Worm (Caenorhabditis elegans) whole organism, L4 larva: ENCODE results near the gene thn-1.
A peak's percentile ranks its signal among the peaks of the same experiment; 100 is the strongest.

Source experiments
- D1046.2 ChIP-seq: fragments of 200-800 bp; sonication (Bioruptor generic); IDR thresholded peaks from 2 replicates; pipeline ENCODE4 v1.3.6; 2022; ENCODE audit warnings: missing genetic modification characterization, missing compliant biosample characterization
- F10B5.3 ChIP-seq: sonication (generic microtip); optimal IDR thresholded peaks from 2 replicates; lab custom pipeline; 2016; ENCODE audit warnings: mild to moderate bottlenecking, missing genetic modification characterization, missing compliant biosample characterization
- F44E2.7 ChIP-seq: fragments of 200-800 bp; sonication (Bioruptor generic); IDR thresholded peaks from 2 replicates; pipeline ENCODE4 v2.1.2; 2022; ENCODE audit warnings: missing genetic modification characterization, missing compliant biosample characterization
- T20F7.1 ChIP-seq: fragments of 200-800 bp; sonication (Bioruptor generic); optimal IDR thresholded peaks from 2 replicates; lab custom pipeline; 2018; ENCODE audit warnings: mild to moderate bottlenecking, missing genetic modification characterization, missing compliant biosample characterization
- T26A8.4 ChIP-seq: fragments of 200-800 bp; sonication (Bioruptor generic); IDR thresholded peaks from 2 replicates; pipeline ENCODE4 v1.3.6; 2022; ENCODE audit warnings: missing genetic modification characterization, missing compliant biosample characterization
- Y105C5A.15 ChIP-seq: fragments of 200-800 bp; sonication (Bioruptor generic); IDR thresholded peaks from 2 replicates; pipeline ENCODE4 v1.3.6; 2022; ENCODE audit warnings: missing genetic modification characterization, missing compliant biosample characterization
- aha-1 ChIP-seq: fragments of 150-350 bp; peaks from one replicate; lab custom pipeline; 2014; ENCODE audit warnings: missing biosample characterization, missing genetic modification characterization
- ceh-20 ChIP-seq: fragments of 200-800 bp; sonication (Bioruptor generic); IDR thresholded peaks from 2 replicates; pipeline ENCODE4 v1.3.6; 2022; ENCODE audit warnings: missing genetic modification reagents, missing genetic modification characterization, missing compliant biosample characterization
- ceh-28 ChIP-seq: fragments of 150-350 bp; optimal IDR thresholded peaks from 2 replicates; lab custom pipeline; 2014; ENCODE audit warnings: missing biosample characterization, missing genetic modification reagents, missing genetic modification characterization
- ceh-32 ChIP-seq: sonication (generic microtip); optimal IDR thresholded peaks from 2 replicates; lab custom pipeline; 2016; ENCODE audit warnings: mild to moderate bottlenecking, missing genetic modification characterization, missing compliant biosample characterization; ENCODE audit not compliant: poor library complexity
- ceh-82 ChIP-seq: sonication (generic microtip); optimal IDR thresholded peaks from 2 replicates; lab custom pipeline; 2017; ENCODE audit warnings: missing biosample characterization, missing genetic modification characterization
- daf-19 ChIP-seq: fragments of 200-800 bp; sonication (Bioruptor generic); conservative IDR thresholded peaks from 2 replicates; pipeline ENCODE4 v1.3.6; 2022; ENCODE audit warnings: missing genetic modification characterization, missing compliant biosample characterization
- dpl-1 ChIP-seq: fragments of 150-350 bp; optimal IDR thresholded peaks from 2 replicates; lab custom pipeline; 2014; ENCODE audit warnings: missing biosample characterization, missing genetic modification reagents, missing genetic modification characterization
- hlh-11 ChIP-seq: fragments of 200-800 bp; sonication (Bioruptor generic); optimal IDR thresholded peaks from 2 replicates; lab custom pipeline; 2018; ENCODE audit warnings: mild to moderate bottlenecking, missing genetic modification characterization, missing compliant biosample characterization
- hlh-30 ChIP-seq: sonication (generic microtip); optimal IDR thresholded peaks from 2 replicates; lab custom pipeline; 2017; ENCODE audit warnings: antibody characterized with exemption, mild to moderate bottlenecking, missing genetic modification characterization, missing compliant biosample characterization; ENCODE audit not compliant: insufficient read depth
- hmg-1.1 ChIP-seq: fragments of 200-800 bp; sonication (Bioruptor generic); IDR thresholded peaks from 2 replicates; pipeline ENCODE4 v1.3.6; 2022; ENCODE audit warnings: missing genetic modification reagents, missing genetic modification characterization, missing compliant biosample characterization
- lin-1 ChIP-seq: fragments of 200-800 bp; sonication (Bioruptor generic); IDR thresholded peaks from 2 replicates; pipeline ENCODE4 v1.3.6; 2022; ENCODE audit warnings: missing genetic modification reagents, missing genetic modification characterization, missing compliant biosample characterization
- lin-29 ChIP-seq: fragments of 200-800 bp; sonication (Bioruptor generic); IDR thresholded peaks from 2 replicates; pipeline ENCODE4 v1.3.6; 2022; ENCODE audit warnings: missing genetic modification reagents, missing genetic modification characterization, missing compliant biosample characterization
- lsy-2 ChIP-seq, 2 experiments: fragments of 150-350 bp in 1 of 2; sonication (generic microtip) in 1 of 2; optimal IDR thresholded peaks; 2 replicates each; lab custom pipeline; 2014 to 2017; ENCODE audit warnings: missing biosample characterization in 2 of 2, missing genetic modification characterization in 2 of 2
- madf-5 ChIP-seq, 2 experiments: fragments of 200-800 bp; sonication (Bioruptor generic); IDR thresholded peaks; 2 replicates each; pipeline ENCODE4 v1.3.6; 2022; ENCODE audit warnings: missing compliant biosample characterization in 2 of 2, missing genetic modification characterization in 2 of 2
- mdt-29 ChIP-seq: fragments of 200-800 bp; sonication (Bioruptor generic); IDR thresholded peaks from 2 replicates; pipeline ENCODE4 v1.3.6; 2022; ENCODE audit warnings: missing genetic modification reagents, missing genetic modification characterization, missing compliant biosample characterization
- mep-1 ChIP-seq: fragments of 150-350 bp; sonication (generic microtip); optimal IDR thresholded peaks from 3 replicates; lab custom pipeline; 2014; ENCODE audit warnings: missing biosample characterization, missing genetic modification characterization
- nhr-102 ChIP-seq: sonication (generic microtip); optimal IDR thresholded peaks from 2 replicates; lab custom pipeline; 2016; ENCODE audit warnings: mild to moderate bottlenecking, missing genetic modification characterization, moderate library complexity, missing compliant biosample characterization
- nhr-111 ChIP-seq: fragments of 200-800 bp; sonication (Bioruptor generic); optimal IDR thresholded peaks from 2 replicates; lab custom pipeline; 2018; ENCODE audit warnings: mild to moderate bottlenecking, missing genetic modification characterization, missing compliant biosample characterization
- nhr-237 ChIP-seq: sonication (generic microtip); optimal IDR thresholded peaks from 2 replicates; lab custom pipeline; 2017; ENCODE audit warnings: missing biosample characterization, missing genetic modification characterization
- nhr-28 ChIP-seq: fragments of 150-350 bp; optimal IDR thresholded peaks from 2 replicates; lab custom pipeline; 2014; ENCODE audit warnings: missing biosample characterization, missing genetic modification characterization
- nhr-41 ChIP-seq: fragments of 200-800 bp; sonication (Bioruptor generic); IDR thresholded peaks from 2 replicates; pipeline ENCODE4 v1.3.6; 2022; ENCODE audit warnings: missing genetic modification reagents, missing genetic modification characterization, missing compliant biosample characterization
- nhr-48 ChIP-seq: sonication (generic microtip); optimal IDR thresholded peaks from 2 replicates; lab custom pipeline; 2016; ENCODE audit warnings: mild to moderate bottlenecking, missing genetic modification characterization, missing compliant biosample characterization
- nhr-6 ChIP-seq: fragments of 150-350 bp; optimal IDR thresholded peaks from 2 replicates; lab custom pipeline; 2014; ENCODE audit warnings: missing biosample characterization, missing genetic modification characterization
- nhr-76 ChIP-seq: fragments of 150-350 bp; optimal IDR thresholded peaks from 2 replicates; lab custom pipeline; 2014; ENCODE audit warnings: missing biosample characterization, missing genetic modification characterization
- pha-4 ChIP-seq, 2 experiments: fragments of 150-350 bp in 1 of 2; fragments of 200-800 bp in 1 of 2; sonication (Bioruptor generic) in 1 of 2; IDR thresholded peaks in 1 of 2; optimal IDR thresholded peaks in 1 of 2; 2 replicates each; pipeline versions ENCODE4 v1.3.6 to Lab custom; 2014 to 2022; ENCODE audit warnings: missing genetic modification characterization in 2 of 2, missing genetic modification reagents in 2 of 2, missing biosample characterization in 1 of 2, missing compliant biosample characterization in 1 of 2
- php-3 ChIP-seq: fragments of 200-800 bp; sonication (Bioruptor generic); IDR thresholded peaks from 2 replicates; pipeline ENCODE4 v1.3.6; 2022; ENCODE audit warnings: missing genetic modification reagents, missing genetic modification characterization, missing compliant biosample characterization
- rbr-2 ChIP-seq: sonication (generic microtip); optimal IDR thresholded peaks from 2 replicates; lab custom pipeline; 2016; ENCODE audit warnings: missing genotype, missing genetic modification characterization, missing compliant biosample characterization
- saeg-2 ChIP-seq: fragments of 200-800 bp; sonication (Bioruptor generic); IDR thresholded peaks from 2 replicates; pipeline ENCODE4 v1.3.6; 2022; ENCODE audit warnings: missing genetic modification reagents, missing genetic modification characterization, missing compliant biosample characterization
- set-16 ChIP-seq: fragments of 200-800 bp; sonication (Bioruptor generic); IDR thresholded peaks from 2 replicates; pipeline ENCODE4 v1.3.6; 2022; ENCODE audit warnings: missing genetic modification reagents, missing genetic modification characterization, missing compliant biosample characterization
- snpc-1.2 ChIP-seq: fragments of 200-800 bp; sonication (Bioruptor generic); IDR thresholded peaks from 2 replicates; pipeline ENCODE4 v1.3.6; 2022; ENCODE audit warnings: missing genetic modification reagents, missing genetic modification characterization, missing compliant biosample characterization
- spr-3 ChIP-seq: fragments of 200-800 bp; sonication (Bioruptor generic); optimal IDR thresholded peaks from 2 replicates; lab custom pipeline; 2018; ENCODE audit warnings: mild to moderate bottlenecking, missing genetic modification characterization, missing compliant biosample characterization
- unc-62 ChIP-seq, 3 experiments: fragments of 150-350 bp in 1 of 3; sonication (generic microtip); optimal IDR thresholded peaks in 2 of 3; peaks in 1 of 3; 1 replicate in 1 of 3; 2 replicates in 2 of 3; lab custom pipeline; 2014 to 2017; ENCODE audit warnings: missing biosample characterization in 3 of 3, missing genetic modification characterization in 3 of 3, missing genetic modification reagents in 3 of 3, missing genotype in 1 of 3
- vab-7 ChIP-seq: fragments of 200-800 bp; sonication (Bioruptor generic); IDR thresholded peaks from 2 replicates; pipeline ENCODE4 v1.3.6; 2022; ENCODE audit warnings: missing genetic modification reagents, missing genetic modification characterization, missing compliant biosample characterization
- ztf-11 ChIP-seq: fragments of 150-350 bp; optimal IDR thresholded peaks from 2 replicates; lab custom pipeline; 2014; ENCODE audit warnings: missing biosample characterization, missing genetic modification characterization

The thn-1 gene

DNA sequence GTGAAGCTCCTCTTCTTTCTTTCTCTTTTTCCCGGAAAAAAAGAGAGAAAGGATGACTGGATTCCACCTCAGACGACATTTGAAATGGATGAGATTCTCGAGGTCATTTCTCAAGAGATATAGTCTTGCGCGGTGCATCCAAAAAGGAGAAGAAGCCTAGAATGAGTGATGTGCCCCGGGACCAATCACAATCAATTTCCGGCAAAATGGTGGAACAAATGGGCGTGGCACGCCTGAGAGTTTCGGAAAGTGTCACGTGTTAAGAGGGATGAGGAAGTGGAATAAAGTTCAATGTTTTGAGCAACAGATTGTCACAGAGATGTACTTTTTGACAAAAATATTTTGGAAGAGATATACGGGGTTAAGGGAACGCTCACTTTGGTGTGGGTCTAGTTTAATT, 45.7 kb downstream of the thn-1 start:
- peak; percentile 9 for TF ChIP-seq mep-1 (tag; lab: Kevin White, UChicago)
- no peak for TF ChIP-seq ztf-11
- TF ChIP-seq unc-62 (GFP tag; optimal IDR thresholded peaks at IDR 0.05 in 1 of 2; lab: Kevin White, UChicago), result peak in 1 of 2 experiments; percentile 97
- no peak for TF ChIP-seq unc-62 (tag; optimal IDR thresholded peaks at IDR 0.05; lab: Kevin White, UChicago)
- 0 out of 2 replicates have a peak, but pooled peaks have one; percentile 45 for TF ChIP-seq vab-7 (GFP tag; lab: Robert Waterston, UW)
- no peak for TF ChIP-seq lin-1 (GFP tag; lab: Robert Waterston, UW)
- 0 out of 2 replicates have a peak, but pooled peaks have one; percentile 11 for TF ChIP-seq mdt-29 (GFP tag; lab: Robert Waterston, UW)
- TF ChIP-seq ceh-20, result peak; percentile 76
- no peak for TF ChIP-seq nhr-76 (tag; lab: Kevin White, UChicago)
- TF ChIP-seq aha-1 (tag; lab: Kevin White, UChicago), result peak; percentile 93
- TF ChIP-seq hlh-30 (tag; lab: Kevin White, UChicago), result peak; percentile 53
- no peak for TF ChIP-seq saeg-2 (GFP tag; lab: Robert Waterston, UW)
- TF ChIP-seq, all 104 proteins: peak for 7

DNA sequence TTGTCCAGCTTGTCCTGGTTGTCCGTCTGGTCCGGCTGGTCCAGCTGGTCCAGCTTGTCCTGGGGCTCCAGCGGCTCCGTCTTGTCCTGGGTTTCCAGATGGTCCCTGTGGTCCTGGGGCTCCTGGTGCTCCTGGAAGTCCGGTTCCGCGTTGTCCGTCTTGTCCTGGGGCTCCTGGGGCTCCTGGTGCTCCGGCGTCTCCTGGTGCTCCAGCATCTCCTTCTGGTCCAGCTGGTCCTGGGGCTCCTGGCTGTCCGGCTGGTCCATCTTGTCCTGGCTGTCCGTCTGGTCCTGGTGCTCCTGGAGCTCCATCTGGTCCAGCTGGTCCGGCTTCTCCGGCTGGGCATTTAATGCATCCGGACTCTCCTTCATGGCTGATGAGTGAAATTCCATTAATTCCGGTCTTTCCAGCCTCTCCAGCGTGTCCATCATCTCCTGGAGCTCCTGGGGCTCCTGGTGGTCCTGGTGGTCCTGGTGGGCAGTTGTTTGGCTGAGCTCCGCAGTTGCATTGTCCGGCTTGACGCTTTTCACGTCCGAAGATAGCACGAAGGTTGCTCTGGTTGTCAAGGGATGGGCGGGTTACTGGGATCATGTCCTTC, 47.9 kb downstream of the thn-1 start:
- TF ChIP-seq lsy-2 (tag; optimal IDR thresholded peaks at IDR 0.05; lab: Kevin White, UChicago), result no peak
- no peak; the same call in 1 of the 2 replicates for TF ChIP-seq pha-4 (GFP tag; IDR thresholded peaks at IDR 0.05; lab: Robert Waterston, UW)
- no peak for TF ChIP-seq pha-4 (tag; optimal IDR thresholded peaks at IDR 0.05; lab: Kevin White, UChicago)
- no peak for TF ChIP-seq mep-1 (tag; lab: Kevin White, UChicago)
- no peak for TF ChIP-seq nhr-102 (tag; lab: Kevin White, UChicago)
- TF ChIP-seq php-3 (GFP tag; lab: Robert Waterston, UW), result 0 out of 2 replicates have a peak, but pooled peaks have one; percentile 13
- TF ChIP-seq nhr-111 (GFP tag; lab: Kevin White, UChicago), result no peak
- TF ChIP-seq hmg-1.1 (GFP tag; lab: Robert Waterston, UW), result no peak
- TF ChIP-seq set-16 (GFP tag; lab: Robert Waterston, UW), result peak; percentile 99
- no peak for TF ChIP-seq F10B5.3 (tag; lab: Kevin White, UChicago)
- TF ChIP-seq hlh-11 (tag; lab: Kevin White, UChicago), result peak; percentile 49
- no peak for TF ChIP-seq nhr-237
- no peak for TF ChIP-seq D1046.2 (GFP tag; lab: Robert Waterston, UW)
- peak in 1 of 2 experiments; percentile 99; a peak in 2 of 4 replicates for TF ChIP-seq madf-5 (GFP tag; IDR thresholded peaks at IDR 0.05; lab: Robert Waterston, UW)
- no peak for TF ChIP-seq T20F7.1
- 0 out of 2 replicates have a peak, but pooled peaks have one; percentile 17 for TF ChIP-seq lin-29 (GFP tag; lab: Robert Waterston, UW)
- TF ChIP-seq snpc-1.2 (GFP tag; lab: Robert Waterston, UW), result 0 out of 2 replicates have a peak, but pooled peaks have one; percentile 5
- 0 out of 2 replicates have a peak, but pooled peaks have one; percentile 32 for TF ChIP-seq F44E2.7 (GFP tag; lab: Robert Waterston, UW)
- TF ChIP-seq nhr-48 (tag; lab: Kevin White, UChicago), result no peak
- TF ChIP-seq nhr-41, result no peak
- TF ChIP-seq spr-3 (GFP tag; lab: Kevin White, UChicago), result no peak
- no peak for TF ChIP-seq lin-1 (GFP tag; lab: Robert Waterston, UW)
- TF ChIP-seq T26A8.4 (GFP tag; lab: Robert Waterston, UW), result peak; percentile 47; the same call in 1 of the 2 replicates
- TF ChIP-seq ceh-32 (tag; lab: Kevin White, UChicago), result no peak
- TF ChIP-seq ceh-28 (tag; lab: Kevin White, UChicago), result no peak
- TF ChIP-seq Y105C5A.15, result no peak
- no peak for TF ChIP-seq ceh-82 (tag; lab: Kevin White, UChicago)
- TF ChIP-seq daf-19 (GFP tag; lab: Robert Waterston, UW), result no peak
- TF ChIP-seq dpl-1, result no peak
- TF ChIP-seq rbr-2 (tag; lab: Kevin White, UChicago), result no peak
- TF ChIP-seq nhr-28 (tag; lab: Kevin White, UChicago), result no peak
- 0 out of 2 replicates have a peak, but pooled peaks have one; percentile 36 for TF ChIP-seq saeg-2 (GFP tag; lab: Robert Waterston, UW)
- TF ChIP-seq hlh-30 (tag; lab: Kevin White, UChicago), result no peak
- no peak for TF ChIP-seq nhr-6 (tag; lab: Kevin White, UChicago)
